Fruit fly (Drosophila melanogaster) whole organism, pupa: ENCODE measurements around the gene beta'COP.

Experiments used
- CG8301 ChIP-seq: fragments of 200-800 bp; sonication (Bioruptor generic); optimal IDR thresholded peaks from 2 replicates; lab custom pipeline; 2018; ENCODE audit warnings: missing biosample characterization, mild to moderate bottlenecking, missing genetic modification characterization
- Snoo ChIP-seq: fragments of 200-800 bp; sonication (Bioruptor generic); optimal IDR thresholded peaks from 3 replicates; lab custom pipeline; 2017; ENCODE audit warnings: missing biosample characterization, mild to moderate bottlenecking, missing genetic modification characterization, inconsistent platforms

DNA sequence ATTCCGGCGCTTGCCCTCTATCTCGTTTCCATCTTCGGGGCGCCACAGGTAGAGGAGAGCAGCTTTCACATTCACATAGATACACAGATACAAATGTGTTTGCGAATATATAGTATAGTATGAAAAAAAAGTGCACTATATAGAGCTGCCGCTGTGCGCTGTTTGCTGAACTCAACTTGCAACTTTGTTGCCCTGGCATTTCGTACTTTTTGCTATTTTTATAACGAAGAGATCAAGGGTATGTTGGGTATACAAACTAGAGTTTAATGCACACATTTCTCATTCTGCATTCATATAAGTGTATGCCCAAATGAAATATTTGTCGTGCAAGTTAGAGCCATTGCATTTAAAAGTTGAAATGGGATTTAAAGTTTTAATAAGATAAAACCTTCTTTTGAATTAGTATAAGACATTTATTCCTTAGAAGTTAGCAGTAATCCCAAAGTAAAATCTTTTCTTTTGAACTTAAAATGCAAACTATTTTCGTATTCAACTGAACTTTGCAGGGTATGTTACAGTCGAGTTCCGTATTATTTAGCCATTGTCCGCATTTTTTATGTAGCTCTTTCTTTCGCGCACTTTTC, 52.3 kb downstream of the beta'COP start:
- TF ChIP-seq Snoo (tag; lab: Kevin White, UChicago) = no peak
- no peak for TF ChIP-seq CG8301
